Fruit fly (Drosophila melanogaster): ENCODE data around the gene CtIP.

The CtIP gene

dm6 chr3L:20470991-20471498 is 35.0 kb downstream of the CtIP start (continued):
- TF ChIP-seq CG10979 (tag; optimal IDR thresholded peaks at IDR 0.05) (peak; percentile 45), CG3281 (GFP tag; optimal IDR thresholded peaks at IDR 0.05) (peak; percentile 33), ewg (GFP tag; optimal IDR thresholded peaks at IDR 0.05) (peak; percentile 10), Eip74EF (GFP tag; optimal IDR thresholded peaks at IDR 0.05) (peak in 1 of 2 experiments; percentile 1), CG31441 (GFP tag; IDR thresholded peaks at IDR 0.05) (peak; percentile 63; the same call in 1 of the 2 replicates), CG11696 (GFP tag; IDR thresholded peaks at IDR 0.05) (peak; percentile 26; the same call in 1 of the 2 replicates), CG8924 (tag; optimal IDR thresholded peaks at IDR 0.05) (peak; percentile 60), NC2β (GFP tag; optimal IDR thresholded peaks at IDR 0.05) (no peak), pan (optimal IDR thresholded peaks at IDR 0.05) (no peak), pan (GFP tag; optimal IDR thresholded peaks at IDR 0.05 in 1 of 2, IDR thresholded peaks at IDR 0.05 in 1 of 2) (peak in 1 of 2 experiments; percentile 69), abd-A (tag; optimal IDR thresholded peaks at IDR 0.05) (no peak), amos (GFP tag; IDR thresholded peaks at IDR 0.05; ENCODE audit: partially characterized antibody) (no peak), BtbVII (GFP tag; optimal IDR thresholded peaks at IDR 0.05) (peak; percentile 58), Dfd (GFP tag; optimal IDR thresholded peaks at IDR 0.05) (no peak), gfzf (GFP tag; optimal IDR thresholded peaks at IDR 0.05) (no peak), chm (GFP tag; IDR thresholded peaks at IDR 0.05) (peak; percentile 53; the same call in 1 of the 2 replicates), wek (GFP tag; optimal IDR thresholded peaks at IDR 0.05) (peak; percentile 23), inv (GFP tag; IDR thresholded peaks at IDR 0.05; ENCODE audit: partially characterized antibody) (no peak), sug (tag; optimal IDR thresholded peaks at IDR 0.05) (peak; percentile 67), CG8388 (GFP tag; optimal IDR thresholded peaks at IDR 0.05) (peak; percentile 42), CG1792 (GFP tag; optimal IDR thresholded peaks at IDR 0.05) (no peak), Bteb2 (GFP tag; optimal IDR thresholded peaks at IDR 0.05) (no peak), unpg (GFP tag; optimal IDR thresholded peaks at IDR 0.05) (peak; percentile 65), cg (GFP tag; optimal IDR thresholded peaks at IDR 0.05) (no peak), gsb-n (tag; optimal IDR thresholded peaks at IDR 0.05) (peak; percentile 42), CG9932 (GFP tag; IDR thresholded peaks at IDR 0.05) (no peak), CG10431 (GFP tag; optimal IDR thresholded peaks at IDR 0.05) (no peak), otp (GFP tag; IDR thresholded peaks at IDR 0.05) (no peak), sqz (GFP tag; optimal IDR thresholded peaks at IDR 0.05) (peak; percentile 64), HLHmδ (GFP tag; optimal IDR thresholded peaks at IDR 0.05) (no peak), CG7556 (GFP tag; optimal IDR thresholded peaks at IDR 0.05) (peak; percentile 40), Hr78 (GFP tag; optimal IDR thresholded peaks at IDR 0.05) (no peak), NFAT (GFP tag; IDR thresholded peaks at IDR 0.05) (no peak), HHEX (GFP tag; optimal IDR thresholded peaks at IDR 0.05) (peak; percentile 26), CG13296 (GFP tag; optimal IDR thresholded peaks at IDR 0.05) (peak; percentile 32), Xrp1 (GFP tag; IDR thresholded peaks at IDR 0.05) (peak; percentile 53; the same call in 1 of the 2 replicates), Oaz (GFP tag; IDR thresholded peaks at IDR 0.05) (peak; percentile 58), CG30403 (GFP tag; optimal IDR thresholded peaks at IDR 0.05) (peak; percentile 4), CG14710 (tag; optimal IDR thresholded peaks at IDR 0.05) (peak; percentile 32), Antp (GFP tag; optimal IDR thresholded peaks at IDR 0.05) (no peak), NfI (GFP tag; optimal IDR thresholded peaks at IDR 0.05) (peak; percentile 46), Mrtf (GFP tag; IDR thresholded peaks at IDR 0.05) (peak; percentile 60; the same call in 1 of the 3 replicates), D19B (GFP tag; optimal IDR thresholded peaks at IDR 0.05) (peak; percentile 6), prd (optimal IDR thresholded peaks at IDR 0.05) (no peak), prd (GFP tag; IDR thresholded peaks at IDR 0.05) (peak; percentile 61; the same call in 2 of the 3 replicates), CG14965 (GFP tag; optimal IDR thresholded peaks at IDR 0.05; ENCODE audit: borderline replicate concordance) (no peak), crp (GFP tag; optimal IDR thresholded peaks at IDR 0.05) (no peak), CG3163 (GFP tag; optimal IDR thresholded peaks at IDR 0.05) (no peak), stwl (tag; optimal IDR thresholded peaks at IDR 0.05) (no peak)
